Fruit fly (Drosophila melanogaster) whole organism, adult: Measurements from ENCODE around the gene Lint-O.

Source experiments
- CG11617 ChIP-seq: fragments of 200-800 bp; sonication (Bioruptor generic); optimal IDR thresholded peaks from 2 replicates; lab custom pipeline; 2017; ENCODE audit warnings: mild to moderate bottlenecking, missing biosample characterization, missing genetic modification reagents, missing genetic modification characterization
- CG12768 ChIP-seq: fragments of 200-800 bp; sonication (Bioruptor generic); optimal IDR thresholded peaks from 2 replicates; lab custom pipeline; 2017; ENCODE audit warnings: missing biosample characterization, missing genetic modification characterization, mild to moderate bottlenecking, moderate library complexity, missing genetic modification reagents
- CG14711 ChIP-seq: fragments of 200-800 bp; sonication (Bioruptor generic); optimal IDR thresholded peaks from 2 replicates; lab custom pipeline; 2018; ENCODE audit warnings: missing biosample characterization, mild to moderate bottlenecking, missing genetic modification characterization, moderate library complexity
- CG1620 ChIP-seq: fragments of 200-800 bp; sonication (Bioruptor generic); optimal IDR thresholded peaks from 2 replicates; lab custom pipeline; 2016; ENCODE audit warnings: missing biosample characterization, missing genetic modification characterization
- CG33017 ChIP-seq: fragments of 200-800 bp; sonication (Bioruptor generic); optimal IDR thresholded peaks from 2 replicates; lab custom pipeline; 2018; ENCODE audit warnings: missing biosample characterization, mild to moderate bottlenecking, missing genetic modification characterization, moderate library complexity
- CG5204 ChIP-seq: fragments of 200-800 bp; sonication (Bioruptor generic); optimal IDR thresholded peaks from 2 replicates; lab custom pipeline; 2016; ENCODE audit warnings: missing biosample characterization, missing genetic modification characterization
- CG7045 ChIP-seq: fragments of 200-800 bp; sonication (Bioruptor generic); optimal IDR thresholded peaks from 2 replicates; lab custom pipeline; 2017; ENCODE audit warnings: missing biosample characterization, mild to moderate bottlenecking, missing genetic modification characterization
- CG7101 ChIP-seq: fragments of 200-800 bp; sonication (Bioruptor generic); optimal IDR thresholded peaks from 2 replicates; lab custom pipeline; 2018; ENCODE audit warnings: missing biosample characterization, mild to moderate bottlenecking, missing genetic modification characterization, moderate library complexity
- Clk ChIP-seq: fragments of 200-800 bp; sonication (Bioruptor generic); optimal IDR thresholded peaks from 2 replicates; lab custom pipeline; 2017; ENCODE audit warnings: missing biosample characterization, missing genetic modification characterization
- Crg-1 ChIP-seq: fragments of 200-800 bp; sonication (Bioruptor generic); optimal IDR thresholded peaks from 2 replicates; lab custom pipeline; 2016; ENCODE audit warnings: missing biosample characterization, missing genetic modification characterization
- Hr96 ChIP-seq: fragments of 200-800 bp; sonication (Bioruptor generic); optimal IDR thresholded peaks from 2 replicates; lab custom pipeline; 2016; ENCODE audit warnings: missing biosample characterization, missing genetic modification characterization
- Mnt ChIP-seq: fragments of 200-800 bp; sonication (Bioruptor generic); optimal IDR thresholded peaks from 2 replicates; lab custom pipeline; 2016; ENCODE audit warnings: missing biosample characterization, mild to moderate bottlenecking, missing genetic modification characterization
- bab1 ChIP-seq: fragments of 200-800 bp; sonication (Bioruptor generic); optimal IDR thresholded peaks from 3 replicates; lab custom pipeline; 2019; ENCODE audit warnings: missing biosample characterization, mild to moderate bottlenecking, missing genetic modification characterization, moderate library complexity
- cic ChIP-seq: fragments of 200-800 bp; sonication (Bioruptor generic); optimal IDR thresholded peaks from 2 replicates; lab custom pipeline; 2017; ENCODE audit warnings: missing biosample characterization, mild to moderate bottlenecking, missing genetic modification characterization, moderate library complexity
- cnc ChIP-seq, 2 experiments: fragments of >200 bp; optimal IDR thresholded peaks; 2 replicates each; lab custom pipeline; 2017
- kay ChIP-seq: fragments of 200-800 bp; sonication (Bioruptor generic); peaks from one replicate; lab custom pipeline; 2016; ENCODE audit warnings: missing biosample characterization, missing genetic modification characterization, borderline replicate concordance
- ovo ChIP-seq: fragments of 200-800 bp; sonication (Bioruptor generic); optimal IDR thresholded peaks from 2 replicates; lab custom pipeline; 2016; ENCODE audit warnings: missing biosample characterization, missing genetic modification characterization
- pad ChIP-seq: fragments of 200-800 bp; sonication (Bioruptor generic); optimal IDR thresholded peaks from 3 replicates; lab custom pipeline; 2017; ENCODE audit warnings: missing biosample characterization, missing genetic modification characterization, mild to moderate bottlenecking, moderate library complexity, missing genetic modification reagents
- tj ChIP-seq: fragments of 200-800 bp; sonication (Bioruptor generic); optimal IDR thresholded peaks from 3 replicates; lab custom pipeline; 2017; ENCODE audit warnings: missing biosample characterization, mild to moderate bottlenecking, missing genetic modification characterization, moderate library complexity
- toe ChIP-seq: fragments of 200-800 bp; sonication (Bioruptor generic); optimal IDR thresholded peaks from 2 replicates; lab custom pipeline; 2016; ENCODE audit warnings: missing biosample characterization, missing genetic modification characterization

Gene Lint-O

dm6 chrX:2663416-2663815 is 35.1 kb upstream of the Lint-O start:
- TF ChIP-seq CG33017 (tag; lab: Kevin White, UChicago) (no peak), cic (no peak), Crg-1 (peak; percentile 5)

DNA sequence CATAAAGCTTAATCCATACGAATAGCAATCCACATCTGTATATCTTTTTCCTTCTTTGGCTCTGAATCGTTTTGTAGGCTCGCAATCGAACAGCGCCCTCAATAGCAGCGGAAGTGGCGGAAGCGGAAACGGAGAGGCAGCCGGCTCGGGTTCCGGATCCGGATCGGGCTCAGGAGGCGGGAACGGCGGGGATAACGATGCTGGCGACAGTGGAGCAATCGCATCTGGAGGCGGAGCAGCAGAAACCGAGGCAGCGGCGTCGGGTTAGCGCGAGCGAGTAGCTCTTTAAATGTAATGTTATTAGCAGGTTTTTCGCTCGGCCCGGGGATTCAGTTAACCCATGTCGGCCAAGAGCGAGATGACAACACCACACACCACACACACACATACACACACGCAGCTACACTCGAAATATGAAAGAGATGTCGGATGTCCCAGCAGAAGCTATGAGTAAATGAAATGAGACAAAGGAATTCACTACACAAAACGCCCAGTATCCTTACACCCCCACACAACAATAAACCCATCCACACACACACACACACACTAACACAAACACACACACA is 21.4 kb upstream of the Lint-O start:
- no peak for TF ChIP-seq Mnt

- no peak for TF ChIP-seq CG7101 (tag; lab: Kevin White, UChicago)
- no peak for TF ChIP-seq CG12768 (GFP tag; lab: Kevin White, UChicago)
- no peak for TF ChIP-seq bab1 (GFP tag; lab: Kevin White, UChicago)
- TF ChIP-seq CG33017 (tag; lab: Kevin White, UChicago) = no peak
- TF ChIP-seq Hr96 (GFP tag; lab: Kevin White, UChicago) = no peak
- TF ChIP-seq Crg-1 = no peak
- TF ChIP-seq Clk (GFP tag; lab: Kevin White, UChicago) = no peak
- no peak for TF ChIP-seq Mnt
Observed at dm6 chrX:2681601-2682000, 16.9 kb upstream of the Lint-O start, which contains the start of gene HLH3B. Gene HLH3B, minus strand, starts transcription at chrX:2681723.

DNA sequence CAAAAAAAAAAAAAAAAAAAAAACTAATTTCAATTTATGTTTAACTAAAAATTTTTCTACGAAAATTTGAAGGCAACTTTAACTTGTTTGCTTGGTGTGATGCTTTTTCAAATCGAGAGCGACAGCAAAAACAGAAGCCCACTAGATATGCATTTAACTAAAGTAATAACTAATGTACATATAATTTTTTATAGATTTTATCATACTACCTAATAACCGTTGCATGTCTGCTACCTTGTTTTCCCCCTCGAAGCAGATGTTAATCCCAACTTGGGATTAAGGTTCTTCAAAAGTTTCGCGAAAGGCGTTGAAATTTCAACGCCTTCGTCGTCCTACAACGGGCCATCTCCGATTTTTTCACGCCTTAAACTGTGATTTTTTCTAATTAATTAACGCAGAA is 15.7 kb upstream of the Lint-O start, which contains the start of gene CG2652:
CG2652 (minus strand) TSS at position 101 of the 400 bp plus-strand sequence.
- TF ChIP-seq Mnt (no peak), tj (GFP tag; lab: Kevin White, UChicago) (no peak), CG14711 (tag; lab: Kevin White, UChicago) (no peak), Crg-1 (no peak), CG12768 (GFP tag; lab: Kevin White, UChicago) (no peak)

dm6 chrX:2683926-2684325 is 14.6 kb upstream of the Lint-O start:
- TF ChIP-seq CG7045 (GFP tag; lab: Kevin White, UChicago) (no peak), Crg-1 (no peak), Clk (GFP tag; lab: Kevin White, UChicago) (no peak), ovo (no peak), CG11617 (no peak), Hr96 (GFP tag; lab: Kevin White, UChicago) (no peak), kay (no peak), CG33017 (tag; lab: Kevin White, UChicago) (no peak), CG1620 (GFP tag; lab: Kevin White, UChicago) (no peak), CG14711 (tag; lab: Kevin White, UChicago) (no peak), CG7101 (tag; lab: Kevin White, UChicago) (no peak), pad (no peak), Mnt (no peak), cnc (optimal IDR thresholded peaks at IDR 0.05; lab: Kevin White, UChicago) (no peak), toe (no peak)

dm6 chrX:2684442-2684841 is 14.1 kb upstream of the Lint-O start:
- no peak for TF ChIP-seq Mnt
- TF ChIP-seq pad = no peak
- no peak for TF ChIP-seq CG1620 (GFP tag; lab: Kevin White, UChicago)
- no peak for TF ChIP-seq CG14711 (tag; lab: Kevin White, UChicago)
- no peak for TF ChIP-seq CG12768 (GFP tag; lab: Kevin White, UChicago)
- no peak for TF ChIP-seq CG7045 (GFP tag; lab: Kevin White, UChicago)
- no peak for TF ChIP-seq cic
- no peak for TF ChIP-seq CG7101 (tag; lab: Kevin White, UChicago)
- TF ChIP-seq kay = no peak
- TF ChIP-seq Crg-1 = no peak

DNA sequence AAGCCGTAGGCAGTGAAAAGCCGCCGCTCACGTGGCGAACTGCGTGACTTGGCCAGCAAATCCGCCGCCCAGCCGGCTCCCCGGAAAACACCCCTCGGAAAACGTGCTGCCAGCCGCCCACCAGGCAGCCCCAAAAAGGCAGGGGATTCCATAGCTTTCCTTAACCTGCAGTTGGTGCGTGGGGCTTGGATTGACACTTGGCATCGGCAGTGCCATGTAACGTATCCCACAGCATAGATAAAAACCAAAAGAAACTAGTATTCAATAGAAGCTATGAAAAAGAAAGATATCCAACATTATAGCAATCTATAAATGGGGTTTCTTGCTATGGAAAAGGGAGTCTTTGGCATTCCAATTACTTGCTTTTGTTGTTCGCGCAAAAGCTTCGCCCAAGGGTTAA is 13.5 kb upstream of the Lint-O start:
- TF ChIP-seq CG7045 (GFP tag; lab: Kevin White, UChicago) = peak; percentile 50
- no peak for TF ChIP-seq cic
- TF ChIP-seq tj (GFP tag; lab: Kevin White, UChicago) = peak; percentile 28
- peak; percentile 32 for TF ChIP-seq toe
- peak; percentile 86 for TF ChIP-seq Hr96 (GFP tag; lab: Kevin White, UChicago)
- TF ChIP-seq kay = no peak
- TF ChIP-seq CG1620 (GFP tag; lab: Kevin White, UChicago) = peak; percentile 20
- no peak for TF ChIP-seq cnc (optimal IDR thresholded peaks at IDR 0.05; lab: Kevin White, UChicago)
- TF ChIP-seq Clk (GFP tag; lab: Kevin White, UChicago) = peak; percentile 92
- TF ChIP-seq CG7101 (tag; lab: Kevin White, UChicago) = peak; percentile 81
- TF ChIP-seq CG12768 (GFP tag; lab: Kevin White, UChicago) = peak; percentile 38
- TF ChIP-seq CG33017 (tag; lab: Kevin White, UChicago) = peak; percentile 49
- TF ChIP-seq CG11617 = peak; percentile 79
- TF ChIP-seq pad = peak; percentile 28
- TF ChIP-seq CG14711 (tag; lab: Kevin White, UChicago) = peak; percentile 65
- no peak for TF ChIP-seq bab1 (GFP tag; lab: Kevin White, UChicago)
- TF ChIP-seq CG5204 (GFP tag; lab: Kevin White, UChicago) = peak; percentile 65

DNA sequence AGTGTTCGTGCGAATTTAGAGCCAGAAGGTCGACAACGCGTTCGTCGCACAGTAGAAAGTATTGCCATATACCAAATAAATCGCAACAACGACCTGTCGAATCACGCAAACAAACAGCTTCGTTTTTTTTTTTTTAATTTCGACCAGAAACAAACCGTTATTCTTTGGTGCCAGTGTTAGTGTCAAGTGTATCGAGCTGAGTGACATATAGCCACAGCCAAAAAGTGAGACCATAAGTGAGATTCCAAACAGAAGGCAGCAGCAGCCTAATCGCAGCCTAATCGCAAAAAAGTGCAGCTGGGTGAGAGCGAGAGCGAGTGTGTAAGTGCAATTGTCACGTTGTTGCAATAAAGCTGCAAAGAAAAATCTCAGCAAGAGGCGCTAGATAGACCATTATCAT is 12.9 kb upstream of the Lint-O start, which contains the start of gene per:
per (plus strand) TSS at position 1 of the 400 bp plus-strand sequence.
- TF ChIP-seq Mnt (peak; percentile 58), ovo (peak; percentile 61), tj (GFP tag; lab: Kevin White, UChicago) (peak; percentile 30), CG12768 (GFP tag; lab: Kevin White, UChicago) (no peak), toe (no peak), kay (no peak)
